Fruit fly (Drosophila melanogaster) whole organism, embryonic: ENCODE data around the gene CG33332.

Experiments used
- Atf-2 ChIP-seq: fragments of 200-800 bp; sonication (Bioruptor generic); optimal IDR thresholded peaks from 2 replicates; lab custom pipeline; 2016; ENCODE audit warnings: missing biosample characterization, missing genetic modification characterization
- Bdp1 ChIP-seq: fragments of 200-800 bp; sonication (Bioruptor generic); optimal IDR thresholded peaks from 3 replicates; lab custom pipeline; 2016; ENCODE audit warnings: missing biosample characterization, missing genetic modification characterization
- CG10274 ChIP-seq: fragments of 200-800 bp; sonication (Bioruptor generic); optimal IDR thresholded peaks from 3 replicates; lab custom pipeline; 2017; ENCODE audit warnings: missing biosample characterization, mild to moderate bottlenecking, missing genetic modification characterization
- CG10431 ChIP-seq: fragments of 200-800 bp; sonication (Bioruptor generic); optimal IDR thresholded peaks from 3 replicates; lab custom pipeline; 2018; ENCODE audit warnings: missing biosample characterization, mild to moderate bottlenecking, missing genetic modification characterization
- CG11247 ChIP-seq: fragments of 200-800 bp; sonication (Bioruptor generic); IDR thresholded peaks from 2 replicates; pipeline ENCODE4 v1.3.6; 2022; ENCODE audit warnings: missing biosample characterization, missing genetic modification characterization
- CG12391 ChIP-seq: fragments of 200-800 bp; sonication (Bioruptor generic); optimal IDR thresholded peaks from 3 replicates; lab custom pipeline; 2018; ENCODE audit warnings: missing biosample characterization, mild to moderate bottlenecking, missing genetic modification characterization, moderate library complexity
- CG13894 ChIP-seq: fragments of 200-800 bp; sonication (Bioruptor generic); optimal IDR thresholded peaks from 3 replicates; lab custom pipeline; 2018; ENCODE audit warnings: missing biosample characterization, mild to moderate bottlenecking, missing genetic modification characterization, moderate library complexity
- CG15269 ChIP-seq: fragments of 200-800 bp; sonication (Bioruptor generic); optimal IDR thresholded peaks from 2 replicates; lab custom pipeline; 2018; ENCODE audit warnings: missing biosample characterization, mild to moderate bottlenecking, missing genetic modification characterization, moderate library complexity
- CG2116 ChIP-seq: fragments of 200-800 bp; sonication (Bioruptor generic); optimal IDR thresholded peaks from 3 replicates; lab custom pipeline; 2018; ENCODE audit warnings: missing biosample characterization, mild to moderate bottlenecking, missing genetic modification characterization
- CG2199 ChIP-seq: fragments of 200-800 bp; sonication (Bioruptor generic); IDR thresholded peaks from 3 replicates; pipeline ENCODE4 v1.3.6; 2022; ENCODE audit warnings: missing biosample characterization, missing genetic modification characterization
- CG3281 ChIP-seq: fragments of 200-800 bp; sonication (Bioruptor generic); optimal IDR thresholded peaks from 3 replicates; lab custom pipeline; 2017; ENCODE audit warnings: missing biosample characterization, mild to moderate bottlenecking, missing genetic modification characterization
- CG5245 ChIP-seq: fragments of 200-800 bp; sonication (Bioruptor generic); optimal IDR thresholded peaks from 3 replicates; lab custom pipeline; 2016; ENCODE audit warnings: missing biosample characterization, missing genetic modification characterization
- CG6254 ChIP-seq: fragments of 200-800 bp; sonication (Bioruptor generic); optimal IDR thresholded peaks from 3 replicates; lab custom pipeline; 2017; ENCODE audit warnings: mild to moderate bottlenecking, missing biosample characterization, missing genetic modification reagents, missing genetic modification characterization
- CG6654 ChIP-seq: fragments of 200-800 bp; sonication (Bioruptor generic); optimal IDR thresholded peaks from 2 replicates; lab custom pipeline; 2017; ENCODE audit warnings: missing biosample characterization, mild to moderate bottlenecking, missing genetic modification characterization
- CG6791 ChIP-seq: fragments of 200-800 bp; sonication (Bioruptor generic); IDR thresholded peaks from 3 replicates; pipeline ENCODE4 v1.3.6; 2022; ENCODE audit warnings: missing biosample characterization, missing genetic modification characterization; ENCODE audit not compliant: partially characterized antibody
- CG7745 ChIP-seq: fragments of 200-800 bp; sonication (Bioruptor generic); optimal IDR thresholded peaks from 2 replicates; lab custom pipeline; 2018; ENCODE audit warnings: missing biosample characterization, mild to moderate bottlenecking, missing genetic modification characterization, moderate library complexity
- CG8281 ChIP-seq: fragments of 200-800 bp; sonication (Bioruptor generic); optimal IDR thresholded peaks from 2 replicates; lab custom pipeline; 2018; ENCODE audit warnings: missing biosample characterization, mild to moderate bottlenecking, missing genetic modification characterization, moderate library complexity
- Chrac-16 ChIP-seq: fragments of 200-800 bp; sonication (Bioruptor generic); optimal IDR thresholded peaks from 3 replicates; lab custom pipeline; 2016; ENCODE audit warnings: missing biosample characterization, missing genetic modification characterization
- CrebB ChIP-seq: fragments of 200-800 bp; sonication (Bioruptor generic); optimal IDR thresholded peaks from 3 replicates; lab custom pipeline; 2018; ENCODE audit warnings: missing biosample characterization, mild to moderate bottlenecking, missing genetic modification characterization
- D ChIP-seq, 2 experiments: fragments of 200-800 bp in 1 of 2; fragments of >200 bp in 1 of 2; sonication (Bioruptor generic) in 1 of 2; optimal IDR thresholded peaks; 2 replicates in 1 of 2; 3 replicates in 1 of 2; lab custom pipeline; 2017; ENCODE audit warnings: mild to moderate bottlenecking in 1 of 2, missing biosample characterization in 1 of 2, missing genetic modification characterization in 1 of 2, missing genetic modification reagents in 1 of 2
- Ets97D ChIP-seq: fragments of 200-800 bp; sonication (Bioruptor generic); optimal IDR thresholded peaks from 3 replicates; lab custom pipeline; 2016; ENCODE audit warnings: missing biosample characterization, missing genetic modification characterization
- Fer3 ChIP-seq: fragments of 200-800 bp; sonication (Bioruptor generic); optimal IDR thresholded peaks from 2 replicates; lab custom pipeline; 2018; ENCODE audit warnings: missing biosample characterization, mild to moderate bottlenecking, missing genetic modification characterization, moderate library complexity
- H2.0 ChIP-seq: fragments of 200-800 bp; sonication (Bioruptor generic); IDR thresholded peaks from 2 replicates; pipeline ENCODE4 v1.3.6; 2022; ENCODE audit warnings: missing biosample characterization, missing genetic modification characterization
- Lhr ChIP-seq: fragments of 200-800 bp; sonication (Bioruptor generic); optimal IDR thresholded peaks from 3 replicates; lab custom pipeline; 2017; ENCODE audit warnings: mild to moderate bottlenecking, missing biosample characterization, missing genetic modification reagents, missing genetic modification characterization
- Nf-YC ChIP-seq: fragments of 200-800 bp; optimal IDR thresholded peaks from 3 replicates; lab custom pipeline; 2019; ENCODE audit warnings: missing biosample characterization, mild to moderate bottlenecking, missing genetic modification characterization, moderate library complexity
- Taf1 ChIP-seq: fragments of 200-800 bp; sonication (Bioruptor generic); IDR thresholded peaks from 2 replicates; pipeline ENCODE4 v1.3.6; 2022; ENCODE audit warnings: missing biosample characterization, missing genetic modification characterization
- Vsx1 ChIP-seq: fragments of 200-800 bp; sonication (Bioruptor generic); optimal IDR thresholded peaks from 2 replicates; lab custom pipeline; 2017; ENCODE audit warnings: missing biosample characterization, mild to moderate bottlenecking, missing genetic modification characterization, missing genetic modification reagents
- amos ChIP-seq: fragments of 200-800 bp; sonication (Bioruptor generic); IDR thresholded peaks from 2 replicates; pipeline ENCODE4 v1.3.6; 2022; ENCODE audit warnings: missing biosample characterization, missing genetic modification characterization; ENCODE audit not compliant: partially characterized antibody
- bsh ChIP-seq, 2 experiments: fragments of 200-800 bp; sonication (Bioruptor generic); optimal IDR thresholded peaks; 2 replicates each; lab custom pipeline; 2017 to 2018; ENCODE audit warnings: mild to moderate bottlenecking in 2 of 2, missing biosample characterization in 2 of 2, missing genetic modification characterization in 2 of 2, moderate library complexity in 1 of 2
- caup ChIP-seq: fragments of 200-800 bp; sonication (Bioruptor generic); optimal IDR thresholded peaks from 3 replicates; lab custom pipeline; 2017; ENCODE audit warnings: missing biosample characterization, mild to moderate bottlenecking, missing genetic modification characterization, moderate library complexity; ENCODE audit not compliant: severe bottlenecking
- chif ChIP-seq, 2 experiments: fragments of 200-800 bp; sonication (Bioruptor generic); optimal IDR thresholded peaks; 3 replicates each; lab custom pipeline; 2016; ENCODE audit warnings: missing biosample characterization in 2 of 2, missing genetic modification characterization in 2 of 2
- crc ChIP-seq: fragments of 200-800 bp; sonication (Bioruptor generic); optimal IDR thresholded peaks from 2 replicates; lab custom pipeline; 2016; ENCODE audit warnings: missing biosample characterization, missing genetic modification characterization
- disco-r ChIP-seq: fragments of 200-800 bp; sonication (Bioruptor generic); optimal IDR thresholded peaks from 2 replicates; lab custom pipeline; 2016; ENCODE audit warnings: missing biosample characterization, missing genetic modification characterization
- dpn ChIP-seq, 2 experiments: fragments of 200-800 bp; sonication (Bioruptor generic); optimal IDR thresholded peaks; 3 replicates each; lab custom pipeline; 2016; ENCODE audit warnings: missing biosample characterization in 2 of 2, missing genetic modification characterization in 2 of 2
- exex ChIP-seq: fragments of 200-800 bp; sonication (Bioruptor generic); optimal IDR thresholded peaks from 4 replicates; lab custom pipeline; 2018; ENCODE audit warnings: missing biosample characterization, mild to moderate bottlenecking, missing genetic modification characterization, moderate library complexity
- fd102C ChIP-seq: fragments of 200-800 bp; sonication (Bioruptor generic); optimal IDR thresholded peaks from 2 replicates; lab custom pipeline; 2018; ENCODE audit warnings: missing biosample characterization, mild to moderate bottlenecking, missing genetic modification characterization, moderate library complexity
- grn ChIP-seq: fragments of 200-800 bp; sonication (Bioruptor generic); optimal IDR thresholded peaks from 3 replicates; lab custom pipeline; 2017; ENCODE audit warnings: missing biosample characterization, missing genetic modification characterization
- gsb-n ChIP-seq: fragments of 200-800 bp; sonication (Bioruptor generic); optimal IDR thresholded peaks from 3 replicates; lab custom pipeline; 2018; ENCODE audit warnings: missing biosample characterization, mild to moderate bottlenecking, missing genetic modification characterization
- inv ChIP-seq: fragments of 200-800 bp; sonication (Bioruptor generic); IDR thresholded peaks from 2 replicates; pipeline ENCODE4 v1.3.6; 2022; ENCODE audit warnings: missing biosample characterization, missing genetic modification characterization; ENCODE audit not compliant: partially characterized antibody
- lilli ChIP-seq: fragments of 200-800 bp; sonication (Bioruptor generic); optimal IDR thresholded peaks from 3 replicates; lab custom pipeline; 2016; ENCODE audit warnings: missing biosample characterization, missing genetic modification characterization
- oc ChIP-seq: fragments of 200-800 bp; sonication (Bioruptor generic); optimal IDR thresholded peaks from 2 replicates; lab custom pipeline; 2018; ENCODE audit warnings: missing biosample characterization, mild to moderate bottlenecking, missing genetic modification characterization, moderate library complexity
- pho ChIP-seq: fragments of 200-800 bp; sonication (Bioruptor generic); optimal IDR thresholded peaks from 2 replicates; lab custom pipeline; 2016; ENCODE audit warnings: missing biosample characterization, missing genetic modification characterization
- sens-2 ChIP-seq: fragments of 200-800 bp; sonication (Bioruptor generic); IDR thresholded peaks from 2 replicates; pipeline ENCODE4 v1.3.6; 2022; ENCODE audit warnings: missing biosample characterization, missing genetic modification characterization
- shn ChIP-seq: fragments of 200-800 bp; sonication (Bioruptor generic); optimal IDR thresholded peaks from 3 replicates; lab custom pipeline; 2016; ENCODE audit warnings: missing biosample characterization, missing genetic modification characterization
- sim ChIP-seq: fragments of 200-800 bp; sonication (Bioruptor generic); IDR thresholded peaks from 2 replicates; pipeline ENCODE4 v1.3.6; 2022; ENCODE audit warnings: missing biosample characterization, missing genetic modification characterization
- sisA ChIP-seq: fragments of 200-800 bp; sonication (Bioruptor generic); IDR thresholded peaks from 2 replicates; pipeline ENCODE4 v1.3.6; 2022; ENCODE audit warnings: missing biosample characterization, missing genetic modification characterization
- slbo ChIP-seq: fragments of 200-800 bp; sonication (Bioruptor generic); IDR thresholded peaks from 2 replicates; pipeline ENCODE4 v1.3.6; 2022; ENCODE audit warnings: missing biosample characterization, missing genetic modification characterization
- so ChIP-seq: fragments of 200-800 bp; sonication (Bioruptor generic); IDR thresholded peaks from 3 replicates; pipeline ENCODE4 v1.3.6; 2022; ENCODE audit warnings: missing biosample characterization, missing genetic modification characterization
- ssp ChIP-seq: fragments of 200-800 bp; sonication (Bioruptor generic); IDR thresholded peaks from 2 replicates; pipeline ENCODE4 v1.3.6; 2022; ENCODE audit warnings: missing biosample characterization, missing genetic modification characterization
- zfh2 ChIP-seq: fragments of 200-800 bp; sonication (Bioruptor generic); optimal IDR thresholded peaks from 2 replicates; lab custom pipeline; 2016; ENCODE audit warnings: missing biosample characterization, missing genetic modification characterization

Gene CG33332

dm6 chr3R:14853767-14854191, 32.5 kb upstream of the CG33332 start (continued):
- TF ChIP-seq slbo (no peak), CG2199 (GFP tag; lab: Robert Waterston, UW) (peak; percentile 92; the same call in 1 of the 3 replicates), exex (peak; percentile 17), lilli (GFP tag; lab: Kevin White, UChicago) (peak; percentile 19), CG6791 (GFP tag; lab: Robert Waterston, UW) (0 out of 3 replicates have a peak, but pooled peaks have one; percentile 16), CrebB (tag; lab: Kevin White, UChicago) (peak; percentile 80), Bdp1 (no peak), sisA (no peak), sim (no peak), D (optimal IDR thresholded peaks at IDR 0.05; lab: Kevin White, UChicago) (peak; percentile 54), D (GFP tag; optimal IDR thresholded peaks at IDR 0.05; lab: Kevin White, UChicago) (no peak), caup (GFP tag; lab: Kevin White, UChicago) (peak; percentile 86), CG6654 (GFP tag; lab: Kevin White, UChicago) (no peak), amos (GFP tag; lab: Robert Waterston, UW) (peak; percentile 25; the same call in 1 of the 2 replicates), inv (GFP tag; lab: Robert Waterston, UW) (no peak), Lhr (GFP tag; lab: Kevin White, UChicago) (no peak), Taf1 (GFP tag; lab: Robert Waterston, UW) (no peak), grn (peak; percentile 99), shn (GFP tag; lab: Kevin White, UChicago) (no peak), CG12391 (tag; lab: Kevin White, UChicago) (peak; percentile 33), Vsx1 (peak; percentile 72), CG6254 (GFP tag; lab: Kevin White, UChicago) (peak; percentile 51), chif (GFP tag; optimal IDR thresholded peaks at IDR 0.05; lab: Kevin White, UChicago) (no peak), CG7745 (tag; lab: Kevin White, UChicago) (no peak), CG5245 (no peak), CG2116 (GFP tag; lab: Kevin White, UChicago) (peak; percentile 35), crc (GFP tag; lab: Kevin White, UChicago) (no peak), CG10274 (no peak), CG11247 (no peak), so (peak; percentile 69), Ets97D (GFP tag; lab: Kevin White, UChicago) (no peak), disco-r (GFP tag; lab: Kevin White, UChicago) (no peak), fd102C (GFP tag; lab: Kevin White, UChicago) (no peak), Atf-2 (no peak), CG13894 (tag; lab: Kevin White, UChicago) (peak; percentile 66), ssp (GFP tag; lab: Robert Waterston, UW) (no peak), Fer3 (no peak), CG15269 (tag; lab: Kevin White, UChicago) (peak; percentile 3), CG8281 (tag; lab: Kevin White, UChicago) (no peak), oc (peak; percentile 63), Chrac-16 (no peak), gsb-n (tag; lab: Kevin White, UChicago) (peak; percentile 11), pho (GFP tag; lab: Kevin White, UChicago) (peak; percentile 24), bsh (GFP tag; optimal IDR thresholded peaks at IDR 0.05; lab: Kevin White, UChicago) (peak in 1 of 2 experiments; percentile 42), sens-2 (GFP tag; lab: Robert Waterston, UW) (no peak), zfh2 (GFP tag; lab: Kevin White, UChicago) (no peak), CG3281 (GFP tag; lab: Kevin White, UChicago) (peak; percentile 82), H2.0 (GFP tag; lab: Robert Waterston, UW) (no peak), dpn (GFP tag; optimal IDR thresholded peaks at IDR 0.05; lab: Kevin White, UChicago) (peak; percentile 19 to 36), CG10431 (peak; percentile 67), Nf-YC (tag; lab: Kevin White, UChicago) (no peak)
